Fruit fly (Drosophila melanogaster): ENCODE measurements around the gene nerfin-2.
A peak's percentile ranks its signal among the peaks of the same experiment; 100 is the strongest.

Gene nerfin-2

dm6 chr3R:10070817-10071216, at the start of gene nerfin-2:
Gene nerfin-2, plus strand, starts transcription at chr3R:10071117.
- TF ChIP-seq CG17801 (GFP tag; optimal IDR thresholded peaks at IDR 0.05; ENCODE audit: partially characterized antibody), result no peak

dm6 chr3R:10024032-10024712, 46.7 kb upstream of the nerfin-2 start:
- TF ChIP-seq CG17801 (GFP tag; optimal IDR thresholded peaks at IDR 0.05; ENCODE audit: partially characterized antibody), result no peak

dm6 chr3R:10025050-10025449, 45.9 kb upstream of the nerfin-2 start, which contains the start of gene CG31407:
Gene CG31407, minus strand, starts transcription at chr3R:10025150.
- TF ChIP-seq CG17801 (GFP tag; optimal IDR thresholded peaks at IDR 0.05; ENCODE audit: partially characterized antibody), result no peak

dm6 chr3R:10028378-10028777, 42.5 kb upstream of the nerfin-2 start:
- no peak for TF ChIP-seq CG17801 (GFP tag; optimal IDR thresholded peaks at IDR 0.05; ENCODE audit: partially characterized antibody)

- TF ChIP-seq CG17801 (GFP tag; optimal IDR thresholded peaks at IDR 0.05; ENCODE audit: partially characterized antibody), result no peak
These were observed 39.4 kb upstream of the nerfin-2 start for dm6 chr3R:10031480-10031879.

- TF ChIP-seq CG17801 (GFP tag; optimal IDR thresholded peaks at IDR 0.05; ENCODE audit: partially characterized antibody), result no peak
These were observed 37.8 kb upstream of the nerfin-2 start for dm6 chr3R:10032951-10033720.

dm6 chr3R:10034995-10035446, 35.9 kb upstream of the nerfin-2 start:
- TF ChIP-seq CG17801 (GFP tag; optimal IDR thresholded peaks at IDR 0.05; ENCODE audit: partially characterized antibody), result no peak

- TF ChIP-seq CG17801 (GFP tag; optimal IDR thresholded peaks at IDR 0.05; ENCODE audit: partially characterized antibody), result no peak
These were observed 35.2 kb upstream of the nerfin-2 start for dm6 chr3R:10035765-10036164.

dm6 chr3R:10039188-10039587, 31.7 kb upstream of the nerfin-2 start:
- no peak for TF ChIP-seq CG17801 (GFP tag; optimal IDR thresholded peaks at IDR 0.05; ENCODE audit: partially characterized antibody)

- TF ChIP-seq CG17801 (GFP tag; optimal IDR thresholded peaks at IDR 0.05; ENCODE audit: partially characterized antibody), result no peak
These were observed 30.4 kb upstream of the nerfin-2 start for dm6 chr3R:10040505-10040904.

- no peak for TF ChIP-seq CG17801 (GFP tag; optimal IDR thresholded peaks at IDR 0.05; ENCODE audit: partially characterized antibody)
These were observed 28.8 kb upstream of the nerfin-2 start for dm6 chr3R:10042024-10042663.

dm6 chr3R:10042664-10043372, 28.1 kb upstream of the nerfin-2 start, which contains the start of the genes Mical and CG3909:
Gene Mical, minus strand, starts transcription at chr3R:10042895.
Gene CG3909, plus strand, starts transcription at chr3R:10043270.
- TF ChIP-seq CG17801 (GFP tag; optimal IDR thresholded peaks at IDR 0.05; ENCODE audit: partially characterized antibody), result peak; percentile 87

dm6 chr3R:10045343-10045742, 25.6 kb upstream of the nerfin-2 start, which contains the start of the genes CG11722 and mtTFB2:
Gene CG11722, minus strand, starts transcription at chr3R:10045542.
Gene mtTFB2, plus strand, starts transcription at chr3R:10045574.
- TF ChIP-seq CG17801 (GFP tag; optimal IDR thresholded peaks at IDR 0.05; ENCODE audit: partially characterized antibody), result peak; percentile 40

dm6 chr3R:10048035-10048774, 22.7 kb upstream of the nerfin-2 start:
- TF ChIP-seq CG17801 (GFP tag; optimal IDR thresholded peaks at IDR 0.05; ENCODE audit: partially characterized antibody), result no peak

- TF ChIP-seq CG17801 (GFP tag; optimal IDR thresholded peaks at IDR 0.05; ENCODE audit: partially characterized antibody), result no peak
These were observed 22.3 kb upstream of the nerfin-2 start, which contains the start of gene CG12811 for dm6 chr3R:10048775-10048841. Gene CG12811, minus strand, starts transcription at chr3R:10048797.

Data from ovary, adult (tissue).